1 fruit fly cellular context compared by ENCODE assay signal in the genomic region with DNA sequence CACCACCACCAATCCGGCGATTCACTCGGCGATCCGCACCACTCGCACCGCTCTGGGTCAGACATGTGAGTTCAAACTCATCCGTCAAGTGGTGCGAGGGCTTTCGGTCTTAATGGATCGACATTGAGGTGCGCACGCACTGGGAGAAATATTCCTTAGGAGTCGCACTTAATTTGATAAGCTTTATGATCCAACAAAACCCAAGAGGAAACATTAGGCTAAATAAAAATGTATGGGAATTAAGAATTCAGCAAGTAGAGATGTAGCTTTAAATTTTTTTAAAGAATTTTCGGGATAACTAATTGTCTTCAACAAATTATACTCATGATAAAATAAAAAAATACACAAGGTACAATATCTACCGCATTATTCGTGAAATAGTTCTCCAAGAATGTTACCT.
TF ChIP-seq lines count a peak whose summit lies in the region.

No protein-coding gene starts in this region.

TF ChIP-seq in whole organism, embryonic, 481 proteins besides CTCF, POLR2A, EP300 and RAD21 (continued from another document):
- TF ChIP-seq ttk (GFP tag; IDR thresholded peaks at IDR 0.05; lab: Robert Waterston, UW) (no peak), CG1233 (GFP tag; optimal IDR thresholded peaks at IDR 0.05; lab: Kevin White, UChicago) (no peak)
